Worm (Caenorhabditis elegans): Measurements from ENCODE around the gene C16A3.6.

ce11 chrIII:6419409-6419944, 40.5 kb downstream of the C16A3.6 start, which contains the start of gene atgl-1:
- TF ChIP-seq elt-3 (tag; optimal IDR thresholded peaks at IDR 0.05) (no peak), ztf-4 (tag; optimal IDR thresholded peaks at IDR 0.05) (no peak), nhr-43 (tag; optimal IDR thresholded peaks at IDR 0.05; ENCODE audit: poor library complexity, severe bottlenecking) (no peak), ZK546.5 (tag; optimal IDR thresholded peaks at IDR 0.05) (no peak), R02D3.7 (tag; optimal IDR thresholded peaks at IDR 0.05) (no peak), skn-1 (tag; optimal IDR thresholded peaks at IDR 0.05) (no peak), ztf-11 (tag; optimal IDR thresholded peaks at IDR 0.05) (no peak), nfya-1 (tag; optimal IDR thresholded peaks at IDR 0.05; ENCODE audit: insufficient read depth) (no peak), unc-62 (GFP tag; optimal IDR thresholded peaks at IDR 0.05) (no peak), ama-1 (optimal IDR thresholded peaks at IDR 0.05) (peak; percentile 17), lin-39 (tag; optimal IDR thresholded peaks at IDR 0.05) (no peak)
